Worm (Caenorhabditis elegans): ENCODE data around the gene F37B4.10.

The F37B4.10 gene

ce11 chrV:2909525-2909924, 32.1 kb upstream of the F37B4.10 start, which contains the start of gene zmp-3:
TSS of gene zmp-3 (minus strand) at chrV:2909625.
- TF ChIP-seq rnt-1 (tag; optimal IDR thresholded peaks at IDR 0.05) (no peak), pqm-1 (tag; optimal IDR thresholded peaks at IDR 0.05) (no peak), ets-4 (tag; optimal IDR thresholded peaks at IDR 0.05) (no peak), nhr-11 (tag; optimal IDR thresholded peaks at IDR 0.05) (no peak)

- no peak for TF ChIP-seq pha-4 (tag; optimal IDR thresholded peaks at IDR 0.05)
- no peak for TF ChIP-seq syd-9 (tag; optimal IDR thresholded peaks at IDR 0.05)
- no peak for TF ChIP-seq dmd-4 (tag; optimal IDR thresholded peaks at IDR 0.05; ENCODE audit: borderline replicate concordance)
- TF ChIP-seq ets-4 (tag; optimal IDR thresholded peaks at IDR 0.05): no peak
- TF ChIP-seq K02D7.2 (tag; optimal IDR thresholded peaks at IDR 0.05): no peak
- no peak for TF ChIP-seq elt-2 (tag; optimal IDR thresholded peaks at IDR 0.05)
- no peak for TF ChIP-seq F13H6.1 (tag; optimal IDR thresholded peaks at IDR 0.05)
Measured at ce11 chrV:2903227-2903626, 25.8 kb upstream of the F37B4.10 start, which contains the start of gene C31B8.7. TSS of gene C31B8.7 (minus strand) at chrV:2903327.

ce11 chrV:2899867-2900266, 22.5 kb upstream of the F37B4.10 start, which contains the start of gene str-46:
TSS of gene str-46 (minus strand) at chrV:2899967.
- TF ChIP-seq hlh-30 (tag; optimal IDR thresholded peaks at IDR 0.05; ENCODE audit: insufficient read depth) (no peak), eyg-1 (tag; optimal IDR thresholded peaks at IDR 0.05) (no peak), hlh-8 (tag; optimal IDR thresholded peaks at IDR 0.05) (no peak), F13H6.1 (tag; optimal IDR thresholded peaks at IDR 0.05) (no peak), unc-55 (GFP tag; optimal IDR thresholded peaks at IDR 0.05) (no peak), hlh-6 (tag; optimal IDR thresholded peaks at IDR 0.05) (no peak), Y22D7AL.16 (tag; optimal IDR thresholded peaks at IDR 0.05) (no peak)

- no peak for TF ChIP-seq hlh-6 (tag; optimal IDR thresholded peaks at IDR 0.05)
- no peak for TF ChIP-seq syd-9 (tag; optimal IDR thresholded peaks at IDR 0.05)
- no peak for TF ChIP-seq sox-4 (tag; optimal IDR thresholded peaks at IDR 0.05)
- no peak for TF ChIP-seq pax-1 (tag; optimal IDR thresholded peaks at IDR 0.05)
- no peak for TF ChIP-seq ceh-19 (GFP tag; optimal IDR thresholded peaks at IDR 0.05)
- no peak for TF ChIP-seq unc-3 (GFP tag; conservative IDR thresholded peaks at IDR 0.05)
- no peak for TF ChIP-seq unc-3 (tag; optimal IDR thresholded peaks at IDR 0.05)
- no peak for TF ChIP-seq fax-1 (tag; optimal IDR thresholded peaks at IDR 0.05)
- TF ChIP-seq ceh-14 (tag; optimal IDR thresholded peaks at IDR 0.05): no peak
- no peak for TF ChIP-seq hlh-13 (GFP tag; optimal IDR thresholded peaks at IDR 0.05)
- TF ChIP-seq ttx-3 (tag; optimal IDR thresholded peaks at IDR 0.05): no peak
- no peak for TF ChIP-seq sox-2 (GFP tag; IDR thresholded peaks at IDR 0.05)
- TF ChIP-seq elt-2 (tag; optimal IDR thresholded peaks at IDR 0.05): no peak
- no peak for TF ChIP-seq C08G9.2 (tag; optimal IDR thresholded peaks at IDR 0.05)
- TF ChIP-seq tbx-7 (tag; optimal IDR thresholded peaks at IDR 0.05): no peak
- TF ChIP-seq ceh-48 (tag; optimal IDR thresholded peaks at IDR 0.05): no peak
- no peak for TF ChIP-seq dve-1 (tag; optimal IDR thresholded peaks at IDR 0.05)
- no peak for TF ChIP-seq elt-4 (tag; optimal IDR thresholded peaks at IDR 0.05)
- TF ChIP-seq C38D4.7 (GFP tag; optimal IDR thresholded peaks at IDR 0.05): no peak
- no peak for TF ChIP-seq ztf-16 (tag; optimal IDR thresholded peaks at IDR 0.05)
Measured at ce11 chrV:2896198-2896660, 18.8 kb upstream of the F37B4.10 start, which contains the start of gene pals-32. TSS of gene pals-32 (plus strand) at chrV:2896610.

DNA sequence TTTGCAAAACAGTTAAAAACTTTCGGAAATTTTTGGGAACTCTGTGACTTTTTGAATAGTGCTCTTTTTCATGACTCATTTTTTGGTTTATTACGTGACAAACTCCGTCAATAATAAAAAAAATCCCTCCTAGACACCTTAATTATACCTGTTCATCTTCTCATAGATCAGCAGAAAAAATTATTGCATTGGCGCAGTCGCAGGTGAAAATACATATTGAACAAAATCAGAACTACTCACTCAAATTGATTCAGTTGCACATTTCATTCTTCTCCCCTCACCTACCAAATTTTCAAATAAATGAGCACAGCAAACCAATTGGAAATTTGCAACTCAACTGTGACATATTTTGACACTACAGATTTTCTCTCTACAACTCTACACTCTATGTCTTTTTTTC, 15.6 kb upstream of the F37B4.10 start, which contains the start of gene srh-127:
Gene srh-127, plus strand, starts transcription at position 301 of the 400 bp plus-strand sequence.
- TF ChIP-seq hlh-30 (tag; optimal IDR thresholded peaks at IDR 0.05; ENCODE audit: insufficient read depth): no peak

DNA sequence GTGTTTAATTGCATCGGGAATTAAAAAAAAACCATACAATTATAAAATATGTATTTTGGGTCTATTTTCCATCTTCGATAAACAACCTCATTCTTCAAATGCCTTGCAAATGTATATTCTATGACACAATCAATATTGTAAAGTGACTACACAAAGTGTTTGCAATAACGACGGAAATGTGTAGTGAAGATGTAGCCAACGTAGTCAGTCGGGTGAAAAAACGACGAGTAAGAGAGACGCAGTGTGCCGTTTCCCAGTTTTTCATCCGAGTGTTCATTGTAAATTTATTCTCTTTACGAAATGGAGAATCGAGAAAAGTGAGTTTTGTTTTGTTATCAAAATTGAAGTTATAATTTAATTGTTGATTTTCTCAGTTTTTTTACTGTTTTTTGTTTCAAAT, 14.5 kb upstream of the F37B4.10 start, which contains the start of gene F37B4.15:
Gene F37B4.15, plus strand, starts transcription at position 301 of the 400 bp plus-strand sequence.
- TF ChIP-seq hlh-30 (tag; optimal IDR thresholded peaks at IDR 0.05; ENCODE audit: insufficient read depth) (no peak), C38D4.7 (GFP tag; optimal IDR thresholded peaks at IDR 0.05) (no peak), Y22D7AL.16 (tag; optimal IDR thresholded peaks at IDR 0.05) (no peak)

All from whole organism, late embryonic.